Fruit fly (Drosophila melanogaster): Measurements from ENCODE around the gene mwh.
"Not testable (repeated sequence)": the region's sequence is repeated elsewhere in the genome, so short reads cannot be mapped to it uniquely, and the experiment has no call there.

Gene mwh

DNA sequence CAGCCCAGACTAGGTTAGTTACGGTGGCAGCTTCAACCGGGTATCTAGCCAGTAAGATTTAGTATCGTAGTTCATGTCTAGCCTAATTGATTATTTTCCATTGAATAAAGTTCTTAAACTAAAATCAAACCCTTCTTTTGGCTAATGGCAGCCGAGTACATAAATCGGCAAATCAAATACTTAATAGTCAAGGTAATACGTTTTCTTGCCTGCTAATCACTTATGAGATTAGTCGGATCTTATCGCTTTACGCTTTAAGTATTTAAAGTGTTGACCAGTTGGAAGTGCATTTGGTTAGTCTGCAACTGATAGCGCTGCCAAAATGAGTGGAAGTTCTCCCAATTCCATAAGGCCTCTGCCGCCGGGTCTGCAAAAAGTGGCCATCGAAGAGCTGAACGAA lies 32.0 kb downstream of the mwh start, which contains the start of gene CG33965:
Gene CG33965 (plus strand): TSS at position 301 of the 400 bp plus-strand sequence.
- no peak for TF ChIP-seq noc (tag; optimal IDR thresholded peaks at IDR 0.05)

DNA sequence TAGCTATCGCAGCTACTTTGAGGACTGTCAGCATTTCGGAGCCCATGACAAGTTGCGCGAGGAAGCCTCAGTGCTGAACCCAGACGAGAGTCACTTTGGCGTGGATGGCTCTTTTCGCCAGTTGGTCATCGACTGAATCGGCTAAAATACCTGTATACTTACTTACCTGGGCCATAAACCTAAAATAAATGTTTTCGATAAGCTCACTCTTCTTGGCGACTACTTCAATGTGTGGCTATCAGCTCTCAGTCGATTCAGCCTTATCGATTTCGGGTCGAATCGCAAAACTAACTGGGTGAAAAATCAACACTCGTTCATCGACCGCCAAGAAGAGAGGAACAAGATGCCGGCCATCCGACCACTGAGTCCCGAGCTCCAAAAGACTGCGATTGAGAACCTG lies 33.2 kb downstream of the mwh start, which contains the start of gene CG33966:
Gene CG33966 (plus strand): TSS at position 301 of the 400 bp plus-strand sequence.
- TF ChIP-seq noc (tag; optimal IDR thresholded peaks at IDR 0.05): no peak

DNA sequence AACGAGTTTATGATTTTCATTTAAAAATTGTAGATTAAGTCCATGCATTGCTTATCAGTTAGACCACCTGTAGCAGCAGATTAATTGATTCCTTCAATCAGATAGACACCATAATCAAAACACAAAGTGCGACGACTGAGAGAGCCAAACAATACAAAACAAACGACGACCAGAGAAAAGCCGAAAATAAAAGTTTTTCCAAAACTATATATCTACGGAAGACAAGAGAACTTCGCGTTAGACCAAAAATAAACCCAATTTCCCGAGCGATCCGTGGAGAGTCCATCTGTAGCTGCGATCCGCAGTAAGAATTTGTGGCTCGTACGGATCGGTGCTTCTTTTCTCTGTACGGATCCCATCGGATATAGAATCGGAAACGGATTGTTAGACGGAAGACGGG lies 34.8 kb downstream of the mwh start, which contains the start of gene galene:
Gene galene (plus strand): TSS at position 301 of the 400 bp plus-strand sequence.
- TF ChIP-seq noc (tag; optimal IDR thresholded peaks at IDR 0.05): no peak

DNA sequence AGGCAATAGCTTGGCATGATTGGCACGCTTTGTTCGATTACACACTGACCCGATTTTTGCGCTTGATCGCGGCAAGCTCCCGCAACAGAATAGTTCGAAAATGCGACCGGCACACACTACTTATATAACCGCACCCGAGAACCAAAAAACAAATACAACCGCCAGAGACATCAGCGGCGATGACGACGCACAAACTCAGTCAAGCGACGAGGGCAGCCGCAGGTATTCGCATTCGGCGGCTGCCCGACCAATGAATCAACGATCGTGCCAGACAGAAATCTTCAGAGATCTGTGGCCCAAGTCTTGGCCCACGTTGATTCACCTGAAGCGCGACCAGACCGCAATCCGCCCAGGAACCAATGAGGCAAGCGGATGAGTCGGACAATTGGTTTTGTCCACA lies 37.6 kb downstream of the mwh start, which contains the start of gene CG9192:
Gene CG9192 (minus strand): TSS at position 101 of the 400 bp plus-strand sequence.
- no peak for TF ChIP-seq noc (tag; optimal IDR thresholded peaks at IDR 0.05)

DNA sequence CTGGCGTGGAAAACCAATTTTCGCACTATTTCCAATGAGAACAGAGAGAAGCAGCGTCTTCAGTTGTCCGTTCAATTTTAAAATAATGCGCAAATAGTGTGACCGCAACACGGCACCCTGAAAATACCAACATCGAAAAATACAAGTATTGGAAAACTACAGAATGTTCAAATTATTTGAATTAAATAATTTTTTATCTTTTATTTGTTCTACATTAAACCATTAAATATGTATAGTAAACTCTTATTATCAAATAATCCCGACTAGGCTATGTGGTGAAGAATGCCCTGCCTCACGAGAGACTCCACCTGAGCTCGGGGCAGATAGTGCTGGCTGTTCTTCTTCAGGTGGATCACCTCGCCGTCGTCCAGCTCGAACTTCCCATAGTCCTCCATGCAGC lies 45.2 kb downstream of the mwh start, which contains the start of gene Klp61F:
Gene Klp61F (minus strand): TSS at position 101 of the 400 bp plus-strand sequence.
- TF ChIP-seq noc (tag; optimal IDR thresholded peaks at IDR 0.05): not testable (repeated sequence)

DNA sequence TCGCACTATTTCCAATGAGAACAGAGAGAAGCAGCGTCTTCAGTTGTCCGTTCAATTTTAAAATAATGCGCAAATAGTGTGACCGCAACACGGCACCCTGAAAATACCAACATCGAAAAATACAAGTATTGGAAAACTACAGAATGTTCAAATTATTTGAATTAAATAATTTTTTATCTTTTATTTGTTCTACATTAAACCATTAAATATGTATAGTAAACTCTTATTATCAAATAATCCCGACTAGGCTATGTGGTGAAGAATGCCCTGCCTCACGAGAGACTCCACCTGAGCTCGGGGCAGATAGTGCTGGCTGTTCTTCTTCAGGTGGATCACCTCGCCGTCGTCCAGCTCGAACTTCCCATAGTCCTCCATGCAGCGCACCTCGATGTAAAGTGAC lies 46.2 kb downstream of the mwh start, which contains the start of gene CG32318:
Gene CG32318 (minus strand): TSS at position 101 of the 400 bp plus-strand sequence.
- not testable (repeated sequence) for TF ChIP-seq noc (tag; optimal IDR thresholded peaks at IDR 0.05)

DNA sequence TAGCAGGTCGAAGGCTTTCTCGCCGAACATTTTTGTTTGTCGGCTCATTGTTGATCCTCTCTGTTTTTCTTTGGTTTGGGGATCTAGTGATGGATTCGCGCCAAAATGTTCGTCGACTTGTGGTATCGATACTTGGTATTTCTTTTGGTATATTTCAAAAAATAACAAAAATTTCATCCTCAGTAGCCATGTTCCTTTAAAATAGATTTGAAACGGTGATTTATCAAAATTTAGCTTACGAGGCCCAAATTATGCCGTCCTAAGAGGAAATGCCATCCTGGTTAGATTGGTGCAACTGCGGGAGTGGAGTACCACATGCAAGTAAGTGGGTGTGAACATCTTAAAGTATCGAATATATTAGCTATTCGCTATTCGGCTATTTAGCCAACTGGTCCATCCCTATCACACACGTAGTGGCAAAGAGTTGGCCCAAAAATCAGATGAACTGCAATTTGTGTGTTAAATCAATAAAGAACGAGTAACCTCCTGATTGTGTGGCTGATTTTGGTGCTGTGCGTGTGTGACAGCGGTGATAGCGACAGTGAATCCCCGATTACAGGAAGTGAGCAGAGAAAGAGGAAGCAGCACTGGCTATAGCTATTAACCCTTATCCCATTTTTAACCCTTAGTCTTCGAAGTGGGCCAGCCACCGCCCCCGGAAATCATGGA lies 47.2 kb downstream of the mwh start, which contains the start of the genes Psf1 and Sac1:
Gene Psf1 (minus strand): TSS at position 51 of the 669 bp plus-strand sequence.
Gene Sac1 (plus strand): TSS at position 191 of the 669 bp plus-strand sequence.
- TF ChIP-seq noc (tag; optimal IDR thresholded peaks at IDR 0.05): no peak

DNA sequence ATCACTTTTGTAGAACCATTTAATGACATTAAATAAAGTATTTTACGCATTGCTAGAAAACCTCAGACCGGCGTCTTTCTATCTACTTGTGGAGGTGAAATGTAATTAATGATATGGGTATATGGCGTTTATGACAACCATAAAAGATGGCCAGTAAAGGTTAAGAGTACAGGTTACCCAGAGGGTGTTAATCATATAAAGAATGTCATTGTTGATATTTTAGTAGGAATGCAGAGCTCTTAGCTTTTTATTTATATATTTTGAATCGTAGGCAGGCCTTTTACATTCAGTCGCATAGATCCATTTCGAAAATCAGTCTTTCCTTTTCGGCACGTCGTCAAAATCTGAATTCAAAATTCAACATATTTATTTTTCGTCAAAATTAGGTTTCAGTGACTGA lies 49.8 kb downstream of the mwh start, which contains the start of gene Bfc:
Gene Bfc (plus strand): TSS at position 301 of the 400 bp plus-strand sequence.
- TF ChIP-seq noc (tag; optimal IDR thresholded peaks at IDR 0.05): no peak

DNA sequence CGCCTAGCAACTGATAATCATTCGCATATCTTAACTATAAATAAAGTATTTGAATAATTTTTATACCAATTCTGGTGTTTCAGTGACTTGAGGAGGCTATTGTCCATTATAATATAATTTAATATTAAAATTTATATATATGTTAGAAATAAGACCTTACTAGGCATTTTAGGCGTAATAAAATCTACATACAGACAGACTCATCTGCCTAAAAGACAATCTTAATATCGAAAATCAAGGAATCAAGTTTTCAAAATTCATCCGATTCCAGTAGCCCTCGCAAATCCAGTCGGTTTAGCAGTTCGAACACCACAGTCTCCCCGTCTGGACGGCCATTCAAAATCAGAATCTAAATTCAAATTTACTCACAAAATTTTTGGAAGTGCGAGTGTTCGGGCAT lies 51.1 kb downstream of the mwh start, which contains the start of the genes CG9130 and CG9133:
Gene CG9130 (plus strand): TSS at position 301 of the 400 bp plus-strand sequence.
Gene CG9133 (plus strand): TSS at position 301 of the 400 bp plus-strand sequence.
- no peak for TF ChIP-seq noc (tag; optimal IDR thresholded peaks at IDR 0.05)

DNA sequence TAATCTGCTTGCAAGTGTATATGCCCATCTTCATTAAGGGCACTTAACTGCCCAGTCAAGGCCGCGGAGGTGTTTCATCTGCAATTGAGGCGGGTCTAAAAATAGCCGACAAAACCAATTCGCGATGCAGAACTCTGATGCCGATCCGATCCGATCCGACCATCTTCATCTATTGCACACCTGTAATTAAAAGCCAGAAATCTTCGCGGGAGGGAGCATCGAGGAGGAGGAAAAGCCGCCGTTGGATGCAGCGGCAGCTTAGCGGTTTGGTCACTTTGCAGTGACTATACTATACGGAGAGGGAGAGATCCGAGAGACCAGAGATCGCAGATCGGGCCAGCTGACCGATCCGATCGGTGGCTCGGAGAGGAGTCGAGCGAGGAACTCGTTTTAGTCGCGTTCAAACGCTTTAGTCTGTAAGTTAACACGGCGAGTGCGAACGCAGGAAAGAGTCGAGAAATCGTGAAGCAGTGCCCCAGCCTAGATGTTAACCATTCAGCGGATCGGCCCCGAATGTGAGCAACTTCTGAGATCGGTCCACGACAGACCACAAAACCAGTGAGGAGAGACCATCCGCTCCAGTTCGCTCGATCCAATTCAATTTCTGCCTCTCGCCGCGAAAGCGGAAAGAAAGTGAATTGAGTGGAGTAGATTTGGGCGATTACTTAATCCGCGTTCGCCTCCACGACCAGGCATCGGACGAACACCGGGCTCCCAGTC lies 55.6 kb downstream of the mwh start, which contains the start of gene tfc:
Gene tfc (plus strand): TSS at position 389 of the 720 bp plus-strand sequence.
- no peak for TF ChIP-seq noc (tag; optimal IDR thresholded peaks at IDR 0.05)

DNA sequence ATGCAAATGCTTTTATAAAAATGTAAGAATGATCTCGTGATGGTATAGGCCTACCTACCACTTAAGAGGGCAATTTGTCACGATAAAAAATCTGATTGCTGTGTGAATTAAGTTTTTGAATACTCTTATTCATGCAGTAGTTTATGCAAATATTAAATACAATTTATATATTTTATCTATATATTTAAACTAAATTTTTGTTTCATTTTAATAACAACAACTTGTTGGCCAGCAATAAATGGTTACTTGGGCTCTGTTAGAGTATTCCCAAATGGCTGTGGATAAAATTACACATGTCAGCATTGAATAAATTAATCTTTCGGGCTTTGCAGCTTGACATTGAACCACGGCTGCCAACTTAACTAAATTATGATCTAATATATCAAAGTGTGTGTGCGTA lies 58.0 kb downstream of the mwh start:
- TF ChIP-seq noc (tag; optimal IDR thresholded peaks at IDR 0.05): no peak

DNA sequence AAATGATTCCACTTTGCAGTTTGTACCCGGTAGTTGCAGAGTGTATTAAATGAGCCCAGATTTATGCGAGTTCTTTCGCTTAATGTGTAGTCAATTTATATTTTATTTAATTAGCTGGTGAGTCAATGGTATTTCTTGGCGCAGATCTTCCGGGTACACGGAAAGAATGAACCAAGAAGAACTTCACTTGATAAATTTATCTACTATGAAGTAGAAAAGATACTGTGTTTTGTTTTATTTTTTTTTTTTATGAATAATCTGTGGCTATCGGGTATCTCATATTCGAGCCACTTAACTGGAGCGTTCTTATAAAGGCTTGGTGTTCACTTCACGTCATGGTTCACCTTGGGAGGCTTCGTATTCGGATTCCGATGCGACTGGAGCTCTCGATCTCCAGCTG lies 64.4 kb downstream of the mwh start:
- TF ChIP-seq noc (tag; optimal IDR thresholded peaks at IDR 0.05): no peak

DNA sequence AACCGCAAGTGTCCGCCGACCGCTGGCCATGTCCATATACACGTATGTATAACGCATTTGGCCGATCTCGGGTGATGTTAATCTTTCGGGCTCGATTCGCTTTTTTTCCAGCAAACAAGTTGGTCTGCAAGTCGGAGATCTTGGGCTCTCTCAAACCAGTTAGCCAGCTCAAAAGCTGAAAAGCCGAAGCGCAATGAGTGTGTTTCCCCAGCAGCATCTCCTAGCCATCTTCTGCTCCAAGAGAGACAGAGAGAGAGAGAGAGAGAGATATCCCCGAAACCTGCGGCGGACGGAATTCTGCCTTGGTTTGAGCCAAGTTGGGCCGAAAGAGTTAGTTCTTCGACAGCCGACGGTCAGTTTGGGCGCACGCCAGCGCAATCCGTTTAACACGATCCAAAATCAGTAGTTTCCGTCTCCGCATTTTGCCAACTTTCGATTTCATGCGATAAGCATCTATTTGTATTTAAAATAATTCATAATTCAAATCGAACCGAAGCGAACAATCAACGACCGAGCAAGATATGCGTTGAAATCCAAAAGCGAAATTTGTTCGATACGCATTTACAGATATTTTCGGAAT lies 64.9 kb downstream of the mwh start:
- no peak for TF ChIP-seq noc (tag; optimal IDR thresholded peaks at IDR 0.05)

DNA sequence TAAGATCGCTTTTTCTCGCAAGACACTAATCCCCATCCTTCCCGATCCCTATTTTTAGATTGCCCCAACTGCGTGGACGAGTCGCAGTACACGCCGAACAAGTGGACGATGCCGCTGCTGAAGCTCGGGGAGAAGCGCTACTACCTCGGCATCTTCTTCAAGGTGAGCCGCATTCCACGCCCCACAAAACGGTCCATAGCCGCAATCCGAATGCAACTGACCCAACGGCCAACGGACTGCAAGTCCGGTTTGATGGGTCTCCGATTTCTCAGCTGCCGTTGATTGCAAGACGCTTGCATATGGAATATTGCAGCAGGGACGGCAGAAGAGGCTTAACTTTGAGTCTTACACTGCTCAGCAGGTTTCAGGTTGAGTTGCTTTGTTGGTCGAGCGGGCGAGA lies 68.4 kb downstream of the mwh start:
- no peak for TF ChIP-seq noc (tag; optimal IDR thresholded peaks at IDR 0.05)

DNA sequence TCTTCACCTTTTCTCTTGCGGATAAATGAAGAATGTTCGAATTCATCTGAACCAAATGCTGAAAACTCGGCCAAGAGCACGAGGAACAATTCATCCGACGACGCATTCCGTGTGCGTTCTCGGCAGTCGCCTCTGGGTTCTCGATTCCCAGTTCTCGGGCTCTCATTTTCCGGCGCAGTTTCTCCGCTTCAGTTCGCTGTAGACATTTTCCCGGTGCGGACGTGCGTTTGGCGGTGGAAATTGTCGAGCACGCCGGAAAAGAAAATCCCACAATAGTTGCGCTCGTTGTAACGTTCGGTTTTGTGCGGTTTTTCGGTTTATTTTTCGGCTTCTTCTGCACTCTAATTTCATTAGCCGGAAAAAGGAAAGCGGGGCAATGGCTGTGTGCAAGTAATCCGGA lies 75.2 kb downstream of the mwh start, which contains the start of gene CG32333:
Gene CG32333 (plus strand): TSS at position 190 of the 400 bp plus-strand sequence.
- no peak for TF ChIP-seq noc (tag; optimal IDR thresholded peaks at IDR 0.05)

DNA sequence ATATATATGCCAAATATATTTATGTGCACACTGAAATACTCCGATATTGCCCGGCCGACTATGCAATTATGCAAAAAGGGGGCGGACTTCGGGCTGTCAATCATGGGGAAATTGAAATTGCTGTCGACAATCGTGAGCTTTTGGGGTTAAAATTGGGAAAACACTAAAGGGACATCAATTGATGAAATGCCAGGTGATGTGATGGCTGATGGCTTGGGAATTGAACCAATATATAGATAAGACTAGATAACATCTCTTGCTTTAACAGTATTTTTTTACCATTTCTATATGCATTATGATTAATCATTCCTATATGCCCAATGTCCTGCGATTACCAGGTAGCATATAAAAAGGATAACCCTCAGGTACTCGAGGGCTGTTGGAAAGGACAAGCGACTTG lies 77.4 kb downstream of the mwh start:
- no peak for TF ChIP-seq noc (tag; optimal IDR thresholded peaks at IDR 0.05)
